Worm (Caenorhabditis elegans) whole organism, L2 larva: ENCODE measurements around the gene rpn-13.

Experiments used
- C34F6.9 ChIP-seq: fragments of 150-350 bp; optimal IDR thresholded peaks from 2 replicates; lab custom pipeline; 2014; ENCODE audit warnings: missing biosample characterization, missing genetic modification characterization
- F13H6.1 ChIP-seq: sonication (generic microtip); optimal IDR thresholded peaks from 2 replicates; lab custom pipeline; 2016; ENCODE audit warnings: missing genetic modification characterization, missing compliant biosample characterization
- R02D3.7 ChIP-seq: fragments of 150-350 bp; optimal IDR thresholded peaks from 2 replicates; lab custom pipeline; 2014; ENCODE audit warnings: missing biosample characterization, missing genetic modification characterization
- Y55F3AM.14 ChIP-seq: fragments of 200-800 bp; sonication (Bioruptor generic); optimal IDR thresholded peaks from 2 replicates; lab custom pipeline; 2018; ENCODE audit warnings: mild to moderate bottlenecking, missing genetic modification characterization, missing compliant biosample characterization
- ZK546.5 ChIP-seq: sonication (generic microtip); optimal IDR thresholded peaks from 2 replicates; lab custom pipeline; 2017; ENCODE audit warnings: missing biosample characterization, missing genetic modification characterization
- alr-1 ChIP-seq: fragments of 150-350 bp; optimal IDR thresholded peaks from 2 replicates; lab custom pipeline; 2014; ENCODE audit warnings: missing biosample characterization, missing genetic modification characterization
- aly-2 ChIP-seq: fragments of 150-350 bp; optimal IDR thresholded peaks from 2 replicates; lab custom pipeline; 2014; ENCODE audit warnings: missing biosample characterization, missing genetic modification characterization
- ama-1 ChIP-seq: fragments of 150-350 bp; optimal IDR thresholded peaks from 2 replicates; lab custom pipeline; 2018; ENCODE audit warnings: inconsistent platforms
- blmp-1 ChIP-seq: sonication (generic microtip); optimal IDR thresholded peaks from 2 replicates; lab custom pipeline; 2017; ENCODE audit warnings: missing genetic modification characterization, mild to moderate bottlenecking, missing compliant biosample characterization, antibody characterized with exemption, moderate library complexity; ENCODE audit not compliant: insufficient read depth
- ceh-16 ChIP-seq: fragments of 150-350 bp; optimal IDR thresholded peaks from 2 replicates; lab custom pipeline; 2014; ENCODE audit warnings: missing biosample characterization, missing genetic modification characterization
- ceh-82 ChIP-seq: fragments of 150-350 bp; optimal IDR thresholded peaks from 2 replicates; lab custom pipeline; 2014; ENCODE audit warnings: missing biosample characterization, missing genetic modification characterization
- crh-2 ChIP-seq: sonication (generic microtip); optimal IDR thresholded peaks from 2 replicates; lab custom pipeline; 2017; ENCODE audit warnings: missing biosample characterization, missing genetic modification characterization
- egl-27 ChIP-seq: sonication (generic microtip); optimal IDR thresholded peaks from 3 replicates; lab custom pipeline; 2017; ENCODE audit warnings: missing biosample characterization, missing genetic modification reagents, missing genetic modification characterization
- elt-1 ChIP-seq: fragments of 150-350 bp; optimal IDR thresholded peaks from 2 replicates; lab custom pipeline; 2014; ENCODE audit warnings: missing biosample characterization, missing genetic modification characterization
- elt-3 ChIP-seq: sonication (generic microtip); optimal IDR thresholded peaks from 2 replicates; lab custom pipeline; 2017; ENCODE audit warnings: missing biosample characterization, missing genetic modification characterization
- fos-1 ChIP-seq: fragments of 150-350 bp; optimal IDR thresholded peaks from 2 replicates; lab custom pipeline; 2014; ENCODE audit warnings: missing biosample characterization, missing genetic modification characterization
- gmeb-1 ChIP-seq: fragments of 150-350 bp; optimal IDR thresholded peaks from 2 replicates; lab custom pipeline; 2014; ENCODE audit warnings: missing biosample characterization, missing genetic modification characterization
- lin-11 ChIP-seq: fragments of 150-350 bp; sonication (generic microtip); optimal IDR thresholded peaks from 2 replicates; lab custom pipeline; 2014; ENCODE audit warnings: missing biosample characterization, missing genetic modification characterization, inconsistent platforms, mixed read lengths
- lin-13 ChIP-seq: fragments of 150-350 bp; optimal IDR thresholded peaks from 2 replicates; lab custom pipeline; 2014; ENCODE audit warnings: missing biosample characterization, missing genetic modification reagents, missing genetic modification characterization
- lin-39 ChIP-seq: fragments of 150-350 bp; optimal IDR thresholded peaks from 2 replicates; lab custom pipeline; 2014; ENCODE audit warnings: missing biosample characterization, missing genetic modification reagents, missing genetic modification characterization
- lsy-2 ChIP-seq, 2 experiments: fragments of 150-350 bp in 1 of 2; sonication (generic microtip) in 1 of 2; optimal IDR thresholded peaks; 2 replicates each; lab custom pipeline; 2014 to 2017; ENCODE audit warnings: missing biosample characterization in 2 of 2, missing genetic modification characterization in 2 of 2
- mab-5 ChIP-seq: fragments of 150-350 bp; optimal IDR thresholded peaks from 2 replicates; lab custom pipeline; 2014; ENCODE audit warnings: missing biosample characterization, missing genetic modification characterization
- mbf-1 ChIP-seq: sonication (generic microtip); optimal IDR thresholded peaks from 2 replicates; lab custom pipeline; 2017; ENCODE audit warnings: missing biosample characterization, missing genetic modification characterization
- mdl-1 ChIP-seq, 2 experiments: fragments of 150-350 bp in 1 of 2; sonication (generic microtip) in 1 of 2; optimal IDR thresholded peaks; 2 replicates each; lab custom pipeline; 2017; ENCODE audit warnings: missing biosample characterization in 2 of 2, missing genetic modification characterization in 2 of 2
- nhr-10 ChIP-seq: sonication (generic microtip); optimal IDR thresholded peaks from 2 replicates; lab custom pipeline; 2017; ENCODE audit warnings: missing biosample characterization, missing genetic modification characterization
- nhr-129 ChIP-seq: fragments of 150-350 bp; optimal IDR thresholded peaks from 2 replicates; lab custom pipeline; 2014; ENCODE audit warnings: missing biosample characterization, missing genetic modification characterization
- nhr-21 ChIP-seq: fragments of 150-350 bp; optimal IDR thresholded peaks from 2 replicates; lab custom pipeline; 2014; ENCODE audit warnings: missing biosample characterization, missing genetic modification characterization
- nhr-237 ChIP-seq: fragments of 150-350 bp; optimal IDR thresholded peaks from 2 replicates; lab custom pipeline; 2014; ENCODE audit warnings: missing biosample characterization, missing genetic modification characterization
- nhr-25 ChIP-seq: fragments of 150-350 bp; sonication (generic microtip); optimal IDR thresholded peaks from 3 replicates; lab custom pipeline; 2014; ENCODE audit warnings: missing biosample characterization, missing genetic modification characterization
- nhr-6 ChIP-seq: fragments of 150-350 bp; optimal IDR thresholded peaks from 2 replicates; lab custom pipeline; 2014; ENCODE audit warnings: missing biosample characterization, missing genetic modification characterization
- peb-1 ChIP-seq: fragments of 150-350 bp; optimal IDR thresholded peaks from 2 replicates; lab custom pipeline; 2014; ENCODE audit warnings: missing biosample characterization, missing genetic modification characterization
- sem-4 ChIP-seq: fragments of 150-350 bp; optimal IDR thresholded peaks from 2 replicates; lab custom pipeline; 2014; ENCODE audit warnings: missing biosample characterization, missing genetic modification reagents, missing genetic modification characterization
- skn-1 ChIP-seq: sonication (generic microtip); optimal IDR thresholded peaks from 2 replicates; lab custom pipeline; 2017; ENCODE audit warnings: missing biosample characterization, missing genetic modification characterization
- sma-3 ChIP-seq: sonication (generic microtip); optimal IDR thresholded peaks from 2 replicates; lab custom pipeline; 2016; ENCODE audit warnings: missing genetic modification reagents, missing genetic modification characterization, missing compliant biosample characterization
- sma-9 ChIP-seq, 2 experiments: fragments of 150-350 bp in 1 of 2; sonication (generic microtip) in 1 of 2; optimal IDR thresholded peaks; 2 replicates each; lab custom pipeline; 2014 to 2016; ENCODE audit warnings: missing genetic modification characterization in 2 of 2, mild to moderate bottlenecking in 1 of 2, missing biosample characterization in 1 of 2, missing compliant biosample characterization in 1 of 2, missing genetic modification reagents in 1 of 2, moderate library complexity in 1 of 2
- snpc-4 ChIP-seq: fragments of 150-350 bp; optimal IDR thresholded peaks from 2 replicates; lab custom pipeline; 2014; ENCODE audit warnings: missing biosample characterization, missing genetic modification characterization
- unc-39 ChIP-seq: fragments of 150-350 bp; optimal IDR thresholded peaks from 2 replicates; lab custom pipeline; 2014; ENCODE audit warnings: missing biosample characterization, missing genetic modification characterization
- unc-55 ChIP-seq: fragments of 150-350 bp; sonication (generic microtip); optimal IDR thresholded peaks from 3 replicates; lab custom pipeline; 2014; ENCODE audit warnings: missing biosample characterization, missing genetic modification reagents, missing genetic modification characterization
- ztf-4 ChIP-seq: fragments of 150-350 bp; optimal IDR thresholded peaks from 2 replicates; lab custom pipeline; 2014; ENCODE audit warnings: missing biosample characterization, missing genetic modification characterization

Gene rpn-13

ce11 chrIII:6382987-6383602, 41.4 kb upstream of the rpn-13 start, which contains the start of gene let-716 (continued):
- TF ChIP-seq ZK546.5 = no peak
- no peak for TF ChIP-seq ceh-16 (tag; lab: Kevin White, UChicago)

ce11 chrIII:6381584-6382391, 40.1 kb upstream of the rpn-13 start, which contains the start of gene znf-622:
TSS of gene znf-622 (plus strand) at chrIII:6381634.
- TF ChIP-seq snpc-4 (tag; lab: Kevin White, UChicago) (no peak), lin-11 (tag; lab: Kevin White, UChicago) (no peak), mbf-1 (no peak), elt-1 (no peak), ZK546.5 (no peak), crh-2 (tag; lab: Kevin White, UChicago) (no peak), alr-1 (no peak), nhr-129 (tag; lab: Kevin White, UChicago) (no peak)

- no peak for TF ChIP-seq egl-27
- no peak for TF ChIP-seq nhr-6 (tag; lab: Kevin White, UChicago)
- no peak for TF ChIP-seq sem-4 (tag; lab: Kevin White, UChicago)
Observed at ce11 chrIII:6380472-6380871, 38.7 kb upstream of the rpn-13 start, which contains the start of gene C16A3.5. TSS of gene C16A3.5 (plus strand) at chrIII:6380772.

ce11 chrIII:6379129-6379528, 37.4 kb upstream of the rpn-13 start, which contains the start of gene C16A3.6:
TSS of gene C16A3.6 (plus strand) at chrIII:6379212.
- TF ChIP-seq peb-1 (tag; lab: Kevin White, UChicago) = no peak
- peak; percentile 12 for TF ChIP-seq unc-55 (GFP tag; lab: Kevin White, UChicago)
- TF ChIP-seq ztf-4 = no peak
- no peak for TF ChIP-seq crh-2 (tag; lab: Kevin White, UChicago)
- no peak for TF ChIP-seq elt-1
- peak; percentile 9 to 69 for TF ChIP-seq lsy-2 (tag; optimal IDR thresholded peaks at IDR 0.05; lab: Kevin White, UChicago)
- peak; percentile 18 for TF ChIP-seq gmeb-1 (tag; lab: Kevin White, UChicago)
- peak; percentile 25 for TF ChIP-seq F13H6.1

ce11 chrIII:6374947-6375415, 33.3 kb upstream of the rpn-13 start, which contains the start of the genes rps-13 and nfx-1:
TSS of gene rps-13 (minus strand) at chrIII:6374997.
TSS of gene nfx-1 (plus strand) at chrIII:6375379.
- TF ChIP-seq lin-39 (tag; lab: Kevin White, UChicago) (no peak), ama-1 (lab: Kevin White, UChicago) (peak; percentile 27), sma-9 (GFP tag; optimal IDR thresholded peaks at IDR 0.05; lab: Kevin White, UChicago) (peak; percentile 72), sma-9 (tag; optimal IDR thresholded peaks at IDR 0.05; lab: Kevin White, UChicago) (no peak), nhr-21 (peak; percentile 24), ZK546.5 (peak; percentile 28), ceh-16 (tag; lab: Kevin White, UChicago) (no peak), crh-2 (tag; lab: Kevin White, UChicago) (peak; percentile 83), ztf-4 (peak; percentile 40), nhr-10 (tag; lab: Kevin White, UChicago) (peak; percentile 17), skn-1 (tag; lab: Kevin White, UChicago) (peak; percentile 37), unc-55 (GFP tag; lab: Kevin White, UChicago) (peak; percentile 95), ceh-82 (tag; lab: Kevin White, UChicago) (peak; percentile 31), elt-3 (no peak), Y55F3AM.14 (GFP tag; lab: Kevin White, UChicago) (no peak), nhr-129 (tag; lab: Kevin White, UChicago) (peak; percentile 99), nhr-237 (no peak), sma-3 (peak; percentile 70), F13H6.1 (peak; percentile 54), lin-11 (tag; lab: Kevin White, UChicago) (peak; percentile 61), blmp-1 (tag; lab: Kevin White, UChicago) (peak; percentile 73), nhr-6 (tag; lab: Kevin White, UChicago) (peak; percentile 32), R02D3.7 (tag; lab: Kevin White, UChicago) (no peak), mab-5 (tag; lab: Kevin White, UChicago) (peak; percentile 58), fos-1 (peak; percentile 77), unc-39 (tag; lab: Kevin White, UChicago) (no peak), nhr-25 (peak; percentile 73), mdl-1 (tag; optimal IDR thresholded peaks at IDR 0.05; lab: Kevin White, UChicago) (peak; percentile 38 to 39), C34F6.9 (tag; lab: Kevin White, UChicago) (peak; percentile 87), lin-13 (peak; percentile 79), aly-2 (tag; lab: Kevin White, UChicago) (no peak), egl-27 (peak; percentile 2), lsy-2 (tag; optimal IDR thresholded peaks at IDR 0.05; lab: Kevin White, UChicago) (peak; percentile 96 to 99), gmeb-1 (tag; lab: Kevin White, UChicago) (peak; percentile 77)
